Fruit fly (Drosophila melanogaster) whole organism, embryonic: ENCODE data around the gene CG5399.
A peak's percentile ranks its signal among the peaks of the same experiment; 100 is the strongest.

Source experiments
- CG1024 ChIP-seq: fragments of 200-800 bp; sonication (Bioruptor generic); IDR thresholded peaks from 2 replicates; pipeline ENCODE4 v1.3.6; 2022; ENCODE audit warnings: missing biosample characterization, missing genetic modification characterization
- CG11398 ChIP-seq: fragments of 200-800 bp; sonication (Bioruptor generic); optimal IDR thresholded peaks from 2 replicates; lab custom pipeline; 2016; ENCODE audit warnings: missing biosample characterization, missing genetic modification characterization
- CG14014 ChIP-seq: fragments of 200-800 bp; sonication (Bioruptor generic); IDR thresholded peaks from 2 replicates; pipeline ENCODE4 v1.3.6; 2022; ENCODE audit warnings: missing biosample characterization, missing genetic modification characterization
- CG14667 ChIP-seq: fragments of 200-800 bp; sonication (Bioruptor generic); IDR thresholded peaks from 2 replicates; pipeline ENCODE4 v1.3.6; 2022; ENCODE audit warnings: missing biosample characterization, missing genetic modification characterization
- CG15601 ChIP-seq: fragments of 200-800 bp; sonication (Bioruptor generic); optimal IDR thresholded peaks from 3 replicates; lab custom pipeline; 2019; ENCODE audit warnings: missing biosample characterization, mild to moderate bottlenecking, missing genetic modification characterization, moderate library complexity
- CG17328 ChIP-seq: fragments of 200-800 bp; sonication (Bioruptor generic); IDR thresholded peaks from 2 replicates; pipeline ENCODE4 v1.3.6; 2022; ENCODE audit warnings: missing biosample characterization, missing genetic modification characterization
- CG17385 ChIP-seq: fragments of 200-800 bp; sonication (Bioruptor generic); optimal IDR thresholded peaks from 3 replicates; lab custom pipeline; 2018; ENCODE audit warnings: missing biosample characterization, mild to moderate bottlenecking, missing genetic modification characterization
- CG17829 ChIP-seq: fragments of 200-800 bp; optimal IDR thresholded peaks from 2 replicates; lab custom pipeline; 2019; ENCODE audit warnings: missing biosample characterization, mild to moderate bottlenecking, missing genetic modification characterization, moderate library complexity
- CG18599 ChIP-seq: fragments of 200-800 bp; sonication (Bioruptor generic); optimal IDR thresholded peaks from 3 replicates; lab custom pipeline; 2017; ENCODE audit warnings: missing biosample characterization, missing genetic modification characterization, mild to moderate bottlenecking, moderate library complexity, missing genetic modification reagents
- CG2678 ChIP-seq: fragments of 200-800 bp; sonication (Bioruptor generic); optimal IDR thresholded peaks from 3 replicates; lab custom pipeline; 2019; ENCODE audit warnings: missing biosample characterization, mild to moderate bottlenecking, missing genetic modification characterization, moderate library complexity
- CG2875 ChIP-seq: fragments of 200-800 bp; sonication (Bioruptor generic); optimal IDR thresholded peaks from 2 replicates; lab custom pipeline; 2017; ENCODE audit warnings: missing biosample characterization, mild to moderate bottlenecking, missing genetic modification characterization, missing genetic modification reagents
- CG2889 ChIP-seq: fragments of 200-800 bp; sonication (Bioruptor generic); IDR thresholded peaks from 3 replicates; pipeline ENCODE4 v1.3.6; 2022; ENCODE audit warnings: missing biosample characterization, missing genetic modification characterization
- CG30020 ChIP-seq: fragments of 200-800 bp; optimal IDR thresholded peaks from 2 replicates; lab custom pipeline; 2019; ENCODE audit warnings: missing biosample characterization, mild to moderate bottlenecking, missing genetic modification characterization, moderate library complexity
- CG31388 ChIP-seq: fragments of 200-800 bp; sonication (Bioruptor generic); optimal IDR thresholded peaks from 2 replicates; lab custom pipeline; 2016; ENCODE audit warnings: missing biosample characterization, missing genetic modification characterization
- CG33557 ChIP-seq: fragments of 200-800 bp; sonication (Bioruptor generic); optimal IDR thresholded peaks from 2 replicates; lab custom pipeline; 2019; ENCODE audit warnings: missing biosample characterization, mild to moderate bottlenecking, missing genetic modification characterization, moderate library complexity
- CG3995 ChIP-seq: fragments of 200-800 bp; sonication (Bioruptor generic); optimal IDR thresholded peaks from 3 replicates; lab custom pipeline; 2016; ENCODE audit warnings: missing biosample characterization, missing genetic modification characterization
- CG43689 ChIP-seq: fragments of 200-800 bp; sonication (Bioruptor generic); IDR thresholded peaks from 2 replicates; pipeline ENCODE4 v1.3.6; 2022; ENCODE audit warnings: missing biosample characterization, missing genetic modification characterization
- CG4424 ChIP-seq: fragments of 200-800 bp; sonication (Bioruptor generic); optimal IDR thresholded peaks from 3 replicates; lab custom pipeline; 2016; ENCODE audit warnings: missing biosample characterization, missing genetic modification characterization
- CG5180 ChIP-seq: fragments of 200-800 bp; sonication (Bioruptor generic); optimal IDR thresholded peaks from 3 replicates; lab custom pipeline; 2017; ENCODE audit warnings: missing biosample characterization, missing genetic modification characterization, mild to moderate bottlenecking, moderate library complexity, missing genetic modification reagents
- CG5953 ChIP-seq: fragments of 200-800 bp; sonication (Bioruptor generic); IDR thresholded peaks from 2 replicates; pipeline ENCODE4 v1.3.6; 2022; ENCODE audit warnings: missing biosample characterization, missing genetic modification characterization
- CG6813 ChIP-seq: fragments of 200-800 bp; sonication (Bioruptor generic); optimal IDR thresholded peaks from 2 replicates; lab custom pipeline; 2017; ENCODE audit warnings: missing biosample characterization, missing genetic modification characterization, mild to moderate bottlenecking, moderate library complexity, missing genetic modification reagents
- CG7556 ChIP-seq: fragments of 200-800 bp; sonication (Bioruptor generic); optimal IDR thresholded peaks from 2 replicates; lab custom pipeline; 2017; ENCODE audit warnings: missing biosample characterization, mild to moderate bottlenecking, missing genetic modification characterization
- CG7987 ChIP-seq: fragments of 200-800 bp; sonication (Bioruptor generic); optimal IDR thresholded peaks from 2 replicates; lab custom pipeline; 2018; ENCODE audit warnings: missing biosample characterization, mild to moderate bottlenecking, missing genetic modification characterization, moderate library complexity
- CG8944 ChIP-seq: fragments of 200-800 bp; sonication (Bioruptor generic); optimal IDR thresholded peaks from 3 replicates; lab custom pipeline; 2016; ENCODE audit warnings: missing biosample characterization, missing genetic modification characterization
- Dek ChIP-seq: fragments of 200-800 bp; sonication (Bioruptor generic); optimal IDR thresholded peaks from 3 replicates; lab custom pipeline; 2019; ENCODE audit warnings: missing biosample characterization, mild to moderate bottlenecking, missing genetic modification characterization, moderate library complexity
- HLH4C ChIP-seq: fragments of 200-800 bp; sonication (Bioruptor generic); IDR thresholded peaks from 3 replicates; pipeline ENCODE4 v1.3.6; 2022; ENCODE audit warnings: missing biosample characterization, missing genetic modification characterization; ENCODE audit not compliant: partially characterized antibody
- Hmx ChIP-seq: fragments of 200-800 bp; sonication (Bioruptor generic); optimal IDR thresholded peaks from 2 replicates; lab custom pipeline; 2016; ENCODE audit warnings: missing biosample characterization, missing genetic modification characterization
- Hr78 ChIP-seq, 2 experiments: fragments of 200-800 bp in 1 of 2; fragments of >200 bp in 1 of 2; sonication (Bioruptor generic) in 1 of 2; optimal IDR thresholded peaks; 2 replicates each; lab custom pipeline; 2017 to 2019; ENCODE audit warnings: missing biosample characterization in 2 of 2, missing genetic modification characterization in 2 of 2, mild to moderate bottlenecking in 1 of 2, moderate library complexity in 1 of 2
- Med ChIP-seq: fragments of 200-800 bp; sonication (Bioruptor generic); peaks from one replicate; lab custom pipeline; 2016; ENCODE audit warnings: missing biosample characterization, missing genetic modification characterization, mild to moderate bottlenecking, inconsistent platforms, moderate library complexity
- NC2α ChIP-seq: fragments of 200-800 bp; sonication (Bioruptor generic); optimal IDR thresholded peaks from 2 replicates; lab custom pipeline; 2016; ENCODE audit warnings: missing biosample characterization, missing genetic modification characterization
- NFAT ChIP-seq: fragments of 200-800 bp; sonication (Bioruptor generic); IDR thresholded peaks from 2 replicates; pipeline ENCODE4 v1.3.6; 2022; ENCODE audit warnings: missing biosample characterization, missing genetic modification characterization
- NfI ChIP-seq: fragments of 200-800 bp; sonication (Bioruptor generic); optimal IDR thresholded peaks from 3 replicates; lab custom pipeline; 2018; ENCODE audit warnings: missing biosample characterization, mild to moderate bottlenecking, missing genetic modification characterization, moderate library complexity
- Pdp1 ChIP-seq, 2 experiments: fragments of 200-800 bp; sonication (Bioruptor generic); optimal IDR thresholded peaks; 3 replicates each; lab custom pipeline; 2016; ENCODE audit warnings: missing biosample characterization in 2 of 2, missing genetic modification characterization in 2 of 2, mild to moderate bottlenecking in 1 of 2, moderate library complexity in 1 of 2
- ac ChIP-seq: fragments of 200-800 bp; sonication (Bioruptor generic); optimal IDR thresholded peaks from 3 replicates; lab custom pipeline; 2017; ENCODE audit warnings: missing biosample characterization, mild to moderate bottlenecking, missing genetic modification characterization
- bcd ChIP-seq: fragments of 200-800 bp; sonication (Bioruptor generic); optimal IDR thresholded peaks from 2 replicates; lab custom pipeline; 2017; ENCODE audit warnings: missing biosample characterization, mild to moderate bottlenecking, missing genetic modification characterization
- bigmax ChIP-seq: fragments of 200-800 bp; sonication (Bioruptor generic); optimal IDR thresholded peaks from 2 replicates; lab custom pipeline; 2018; ENCODE audit warnings: missing biosample characterization, mild to moderate bottlenecking, missing genetic modification characterization
- cad ChIP-seq: fragments of >200 bp; optimal IDR thresholded peaks from 2 replicates; lab custom pipeline; 2017; ENCODE audit warnings: missing biosample characterization, missing genetic modification characterization
- danr ChIP-seq: fragments of 200-800 bp; sonication (Bioruptor generic); IDR thresholded peaks from 2 replicates; pipeline ENCODE4 v1.3.6; 2022; ENCODE audit warnings: missing biosample characterization, missing genetic modification characterization
- fd102C ChIP-seq: fragments of 200-800 bp; sonication (Bioruptor generic); optimal IDR thresholded peaks from 2 replicates; lab custom pipeline; 2018; ENCODE audit warnings: missing biosample characterization, mild to moderate bottlenecking, missing genetic modification characterization, moderate library complexity
- gem ChIP-seq: fragments of 200-800 bp; sonication (Bioruptor generic); optimal IDR thresholded peaks from 2 replicates; lab custom pipeline; 2019; ENCODE audit warnings: missing biosample characterization, mild to moderate bottlenecking, missing genetic modification characterization, moderate library complexity
- lola ChIP-seq, 3 experiments: fragments of >200 bp in 2 of 3; fragments of 200-800 bp in 1 of 3; sonication (Bioruptor generic) in 1 of 3; optimal IDR thresholded peaks; 2 replicates each; lab custom pipeline; 2017 to 2019; ENCODE audit warnings: missing biosample characterization in 3 of 3, missing genetic modification characterization in 3 of 3, mild to moderate bottlenecking in 1 of 3, moderate library complexity in 1 of 3
- pnt ChIP-seq: fragments of 200-800 bp; sonication (Bioruptor generic); optimal IDR thresholded peaks from 3 replicates; lab custom pipeline; 2016; ENCODE audit warnings: missing biosample characterization, missing genetic modification characterization
- prd ChIP-seq, 3 experiments: fragments of >200 bp in 2 of 3; fragments of 200-800 bp in 1 of 3; sonication (Bioruptor generic) in 1 of 3; optimal IDR thresholded peaks in 2 of 3; IDR thresholded peaks in 1 of 3; 2 replicates in 2 of 3; 3 replicates in 1 of 3; pipeline versions ENCODE4 v1.3.6 to Lab custom; 2017 to 2022; ENCODE audit warnings: missing biosample characterization in 1 of 3, missing genetic modification characterization in 1 of 3
- psq ChIP-seq: fragments of 200-800 bp; sonication (Bioruptor generic); optimal IDR thresholded peaks from 2 replicates; lab custom pipeline; 2017; ENCODE audit warnings: missing biosample characterization, missing genetic modification characterization
- ttk ChIP-seq: fragments of 200-800 bp; sonication (Bioruptor generic); IDR thresholded peaks from 2 replicates; pipeline ENCODE4 v2.1.2; 2022; ENCODE audit warnings: missing biosample characterization, missing genetic modification characterization
- twi ChIP-seq: fragments of 200-800 bp; optimal IDR thresholded peaks from 2 replicates; lab custom pipeline; 2019; ENCODE audit warnings: missing biosample characterization, mild to moderate bottlenecking, missing genetic modification characterization, moderate library complexity
- usp ChIP-seq: fragments of >200 bp; optimal IDR thresholded peaks from 2 replicates; lab custom pipeline; 2017; ENCODE audit warnings: missing biosample characterization, missing genetic modification characterization
- vnd ChIP-seq: fragments of 200-800 bp; sonication (Bioruptor generic); IDR thresholded peaks from 3 replicates; pipeline ENCODE4 v1.3.6; 2022; ENCODE audit warnings: missing biosample characterization, missing genetic modification characterization; ENCODE audit not compliant: partially characterized antibody
- vvl ChIP-seq: fragments of 200-800 bp; sonication (Bioruptor generic); IDR thresholded peaks from 2 replicates; pipeline ENCODE4 v1.3.6; 2022; ENCODE audit warnings: missing biosample characterization, missing genetic modification characterization
- zfh1 ChIP-seq: fragments of 200-800 bp; sonication (Bioruptor generic); IDR thresholded peaks from 3 replicates; pipeline ENCODE4 v1.3.6; 2022; ENCODE audit warnings: missing biosample characterization, missing genetic modification characterization

The CG5399 gene

dm6 chr3R:15677550-15677973, 17.5 kb upstream of the CG5399 start (continued):
- TF ChIP-seq fd102C (GFP tag; lab: Kevin White, UChicago) = no peak
- TF ChIP-seq Med = no peak
- no peak for TF ChIP-seq ttk (GFP tag; lab: Robert Waterston, UW)
- no peak for TF ChIP-seq CG5953 (GFP tag; lab: Robert Waterston, UW)
- no peak for TF ChIP-seq Dek
- peak; percentile 13 for TF ChIP-seq CG7556 (GFP tag; lab: Kevin White, UChicago)
- no peak for TF ChIP-seq CG17328 (GFP tag; lab: Robert Waterston, UW)
- no peak for TF ChIP-seq CG5180 (GFP tag; lab: Kevin White, UChicago)
- peak; percentile 9 for TF ChIP-seq CG15601
- peak; percentile 21 for TF ChIP-seq CG17385 (GFP tag; lab: Kevin White, UChicago)
- TF ChIP-seq psq = no peak
- no peak for TF ChIP-seq CG14014 (GFP tag; lab: Robert Waterston, UW)
- no peak for TF ChIP-seq bigmax (GFP tag; lab: Kevin White, UChicago)
- no peak for TF ChIP-seq pnt
- no peak for TF ChIP-seq Hmx (GFP tag; lab: Kevin White, UChicago)
- peak; percentile 46 for TF ChIP-seq CG2678 (tag; lab: Kevin White, UChicago)
- no peak for TF ChIP-seq Pdp1 (GFP tag; optimal IDR thresholded peaks at IDR 0.05; lab: Kevin White, UChicago)
- no peak for TF ChIP-seq CG30020 (tag; lab: Kevin White, UChicago)
- peak; percentile 57 for TF ChIP-seq CG6813 (GFP tag; lab: Kevin White, UChicago)
- peak in 1 of 3 experiments; percentile 36 for TF ChIP-seq lola (GFP tag; optimal IDR thresholded peaks at IDR 0.05; lab: Kevin White, UChicago)
- TF ChIP-seq ac (GFP tag; lab: Kevin White, UChicago) = no peak
- TF ChIP-seq CG43689 (GFP tag; lab: Robert Waterston, UW) = no peak
- TF ChIP-seq CG4424 = peak; percentile 8
- no peak for TF ChIP-seq CG1024
- TF ChIP-seq CG17829 = no peak
- peak; percentile 55 for TF ChIP-seq CG2875 (GFP tag; lab: Kevin White, UChicago)
- TF ChIP-seq twi (tag; lab: Kevin White, UChicago) = peak; percentile 65
- no peak for TF ChIP-seq cad (GFP tag; lab: Kevin White, UChicago)
- peak; percentile 18 for TF ChIP-seq CG7987
- no peak for TF ChIP-seq CG8944 (GFP tag; lab: Kevin White, UChicago)
- no peak for TF ChIP-seq NC2α
- TF ChIP-seq CG11398 = no peak
- TF ChIP-seq NfI = no peak
- TF ChIP-seq HLH4C (GFP tag; lab: Robert Waterston, UW) = no peak
- TF ChIP-seq vnd = no peak
- no peak for TF ChIP-seq NFAT
- peak; percentile 9 for TF ChIP-seq CG18599
- no peak for TF ChIP-seq Hr78 (GFP tag; optimal IDR thresholded peaks at IDR 0.05; lab: Kevin White, UChicago)
- TF ChIP-seq gem (tag; lab: Kevin White, UChicago) = peak; percentile 17
- TF ChIP-seq prd (optimal IDR thresholded peaks at IDR 0.05; lab: Kevin White, UChicago) = no peak
- no peak for TF ChIP-seq prd (GFP tag; IDR thresholded peaks at IDR 0.05; lab: Robert Waterston, UW)
- TF ChIP-seq danr = no peak
- TF ChIP-seq usp (GFP tag; lab: Kevin White, UChicago) = no peak
- no peak for TF ChIP-seq CG2889 (GFP tag; lab: Robert Waterston, UW)
- no peak for TF ChIP-seq CG3995 (GFP tag; lab: Kevin White, UChicago)
- no peak for TF ChIP-seq CG31388 (GFP tag; lab: Kevin White, UChicago)
- peak; percentile 48; the same call in 1 of the 3 replicates for TF ChIP-seq zfh1
- peak; percentile 28 for TF ChIP-seq CG33557 (GFP tag; lab: Kevin White, UChicago)
- TF ChIP-seq bcd (GFP tag; lab: Kevin White, UChicago) = no peak
- TF ChIP-seq vvl (GFP tag; lab: Robert Waterston, UW) = no peak; the same call in 1 of the 2 replicates
- TF ChIP-seq CG14667 (GFP tag; lab: Robert Waterston, UW) = no peak
